Fruit fly (Drosophila melanogaster) ovary, adult (tissue): ENCODE measurements around the gene CG10237.

ENCODE experiments used
- CG17801 ChIP-seq: fragments of 200-800 bp; optimal IDR thresholded peaks from 2 replicates; lab custom pipeline; 2019; ENCODE audit warnings: missing biosample characterization, mild to moderate bottlenecking, missing genetic modification characterization, moderate library complexity; ENCODE audit not compliant: partially characterized antibody

The CG10237 gene

DNA sequence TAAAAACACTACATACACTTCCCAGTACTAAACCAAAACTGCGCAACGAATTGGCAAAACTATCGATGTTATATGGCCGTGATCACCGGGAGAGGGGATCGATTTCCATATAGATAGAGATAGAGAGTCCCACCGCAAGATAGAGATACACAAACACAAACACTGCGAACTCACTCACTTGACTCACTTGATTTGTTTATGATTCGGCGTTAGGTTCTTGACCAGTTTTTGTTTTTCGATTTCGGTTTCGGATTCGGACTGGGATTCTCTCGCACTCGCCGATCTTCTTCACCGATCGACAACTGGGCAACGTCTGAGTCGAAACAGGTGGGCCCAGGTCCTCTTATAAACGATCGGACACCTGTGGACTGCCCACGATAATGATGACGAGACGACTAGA, 52.8 kb downstream of the CG10237 start, which contains the start of gene CG17549:
TSS of gene CG17549 (minus strand) at position 327 of the 400 bp plus-strand sequence.
- no peak for TF ChIP-seq CG17801 (GFP tag; lab: Kevin White, UChicago)

DNA sequence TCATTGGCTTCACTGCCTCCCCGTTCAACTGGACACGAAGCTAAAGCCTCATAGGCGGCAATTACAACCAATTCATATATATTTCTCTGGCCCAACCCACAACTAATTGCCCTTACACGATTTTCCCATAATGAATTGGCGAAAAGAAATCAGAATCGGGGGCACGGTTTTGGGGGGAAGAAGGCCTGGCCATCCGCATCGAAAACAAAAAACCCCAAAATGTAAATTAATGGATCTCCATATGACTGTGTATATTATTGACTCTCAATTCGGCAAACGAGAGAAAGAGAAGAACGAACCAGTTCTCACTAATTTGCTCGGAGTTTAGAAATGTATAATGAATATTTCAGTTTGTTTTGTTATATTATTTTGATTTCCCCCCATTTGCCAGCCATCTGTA, 53.6 kb downstream of the CG10237 start:
- TF ChIP-seq CG17801 (GFP tag; lab: Kevin White, UChicago): no peak

dm6 chr2L:19386106-19386715, 56.3 kb downstream of the CG10237 start, which contains the start of gene fon:
Gene fon (minus strand): TSS chr2L:19386205.
- no peak for TF ChIP-seq CG17801 (GFP tag; lab: Kevin White, UChicago)
